Worm (Caenorhabditis elegans): Measurements from ENCODE around the gene eif-3.B.

Gene eif-3.B

DNA sequence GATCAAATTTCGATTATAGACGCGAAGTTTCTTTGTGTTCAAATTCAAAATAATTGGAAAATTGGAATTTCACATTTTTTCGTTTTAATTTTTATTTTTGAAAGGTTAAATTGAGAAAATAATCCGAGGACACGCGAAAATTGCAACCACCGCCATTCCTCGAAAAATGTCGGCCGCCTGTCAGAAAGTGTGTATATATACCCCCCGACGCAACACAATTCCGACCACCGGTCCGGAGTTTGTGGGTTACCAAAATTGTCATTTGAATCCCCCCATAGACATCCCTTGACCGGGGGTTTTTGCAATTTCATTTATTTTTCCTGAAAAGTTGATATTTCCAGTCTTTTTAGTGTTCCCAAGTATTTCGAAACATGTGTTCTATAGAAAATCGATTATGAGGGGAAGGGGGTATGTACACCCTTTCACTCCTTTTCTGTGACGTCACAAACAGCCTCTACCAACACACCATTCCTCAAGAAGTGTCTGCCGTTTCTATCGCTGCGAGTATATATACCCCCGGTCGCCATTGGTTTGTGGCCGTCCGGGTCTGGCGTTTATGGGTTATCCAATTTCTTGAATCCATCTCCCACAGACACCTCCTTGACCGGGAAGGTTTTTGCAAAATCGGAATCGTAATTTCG, 9.2 kb downstream of the eif-3.B start, which contains the start of gene W01D2.3:
W01D2.3 (minus strand) TSS at position 51 of the 641 bp plus-strand sequence.
- TF ChIP-seq ham-2 (GFP tag; optimal IDR thresholded peaks at IDR 0.05) (peak; percentile 86), bed-3 (GFP tag; optimal IDR thresholded peaks at IDR 0.05) (peak; percentile 87), zip-8 (tag; optimal IDR thresholded peaks at IDR 0.05) (peak; percentile 49), cnd-1 (tag; optimal IDR thresholded peaks at IDR 0.05) (peak; percentile 95), elt-1 (tag; optimal IDR thresholded peaks at IDR 0.05; ENCODE audit: borderline replicate concordance, insufficient read depth) (no peak), ceh-43 (GFP tag; optimal IDR thresholded peaks at IDR 0.05) (peak; percentile 90), nhr-76 (tag; optimal IDR thresholded peaks at IDR 0.05) (peak; percentile 6), hlh-1 (tag; optimal IDR thresholded peaks at IDR 0.05) (peak; percentile 0), ceh-39 (tag; optimal IDR thresholded peaks at IDR 0.05) (peak; percentile 12), blmp-1 (tag; optimal IDR thresholded peaks at IDR 0.05) (no peak), ceh-83 (GFP tag; optimal IDR thresholded peaks at IDR 0.05) (peak; percentile 94), flh-1 (GFP tag; optimal IDR thresholded peaks at IDR 0.05) (peak; percentile 87), mab-5 (tag; optimal IDR thresholded peaks at IDR 0.05) (no peak), nhr-237 (tag; optimal IDR thresholded peaks at IDR 0.05) (peak; percentile 17), snpc-4 (tag; optimal IDR thresholded peaks at IDR 0.05) (no peak), lsy-2 (tag; optimal IDR thresholded peaks at IDR 0.05) (peak; percentile 58), lin-32 (GFP tag; optimal IDR thresholded peaks at IDR 0.05) (peak; percentile 89), unc-39 (tag; optimal IDR thresholded peaks at IDR 0.05) (peak; percentile 71), unc-62 (GFP tag; optimal IDR thresholded peaks at IDR 0.05) (peak; percentile 63), nhr-2 (tag; optimal IDR thresholded peaks at IDR 0.05) (peak; percentile 22), ces-1 (GFP tag; optimal IDR thresholded peaks at IDR 0.05) (peak; percentile 60), tbx-8 (GFP tag; optimal IDR thresholded peaks at IDR 0.05) (peak; percentile 93), nhr-28 (tag; optimal IDR thresholded peaks at IDR 0.05) (peak; percentile 29), unc-120 (tag; optimal IDR thresholded peaks at IDR 0.05; ENCODE audit: poor library complexity, severe bottlenecking) (peak; percentile 92), M03D4.4 (tag; optimal IDR thresholded peaks at IDR 0.05) (peak; percentile 93), pha-4 (tag; optimal IDR thresholded peaks at IDR 0.05) (peak; percentile 36), mls-2 (tag; optimal IDR thresholded peaks at IDR 0.05) (peak; percentile 97), mep-1 (tag; optimal IDR thresholded peaks at IDR 0.05) (peak; percentile 88), ztf-11 (tag; optimal IDR thresholded peaks at IDR 0.05) (peak; percentile 14), drap-1 (GFP tag; optimal IDR thresholded peaks at IDR 0.05) (peak; percentile 95), sptf-1 (tag; optimal IDR thresholded peaks at IDR 0.05) (peak; percentile 96), lin-13 (tag; optimal IDR thresholded peaks at IDR 0.05) (peak; percentile 45), elt-3 (tag; optimal IDR thresholded peaks at IDR 0.05) (peak; percentile 23), sem-2 (GFP tag; optimal IDR thresholded peaks at IDR 0.05) (peak; percentile 75), nhr-12 (tag; optimal IDR thresholded peaks at IDR 0.05) (peak; percentile 22)

DNA sequence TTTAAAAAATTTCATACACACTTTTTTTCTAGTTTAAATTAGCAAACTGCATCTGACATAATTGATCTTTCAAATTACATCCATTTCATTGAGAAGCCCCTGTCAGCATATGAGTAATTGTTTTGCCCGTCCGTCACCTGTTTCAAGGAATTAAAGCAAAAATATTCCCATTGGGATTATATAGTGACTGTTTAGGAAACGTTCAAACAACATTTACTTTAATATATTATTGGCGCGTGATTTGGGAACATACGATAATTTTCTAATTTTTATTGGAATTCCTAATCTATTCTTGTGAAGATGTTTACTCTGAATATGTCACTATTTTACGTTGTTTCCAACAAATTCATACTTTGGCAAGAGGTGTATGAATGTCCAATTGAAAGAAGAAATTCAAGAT, 10.5 kb downstream of the eif-3.B start, which contains the start of gene srt-11:
srt-11 (plus strand) TSS at position 301 of the 400 bp plus-strand sequence.
- TF ChIP-seq unc-62 (GFP tag; optimal IDR thresholded peaks at IDR 0.05) (no peak), tbx-8 (GFP tag; optimal IDR thresholded peaks at IDR 0.05) (no peak), sem-2 (GFP tag; optimal IDR thresholded peaks at IDR 0.05) (no peak), ceh-43 (GFP tag; optimal IDR thresholded peaks at IDR 0.05) (no peak), ces-1 (GFP tag; optimal IDR thresholded peaks at IDR 0.05) (no peak), zip-8 (tag; optimal IDR thresholded peaks at IDR 0.05) (no peak), bed-3 (GFP tag; optimal IDR thresholded peaks at IDR 0.05) (no peak), sptf-1 (tag; optimal IDR thresholded peaks at IDR 0.05) (no peak), nhr-28 (tag; optimal IDR thresholded peaks at IDR 0.05) (no peak), elt-3 (tag; optimal IDR thresholded peaks at IDR 0.05) (no peak), M03D4.4 (tag; optimal IDR thresholded peaks at IDR 0.05) (no peak), ceh-39 (tag; optimal IDR thresholded peaks at IDR 0.05) (no peak), nhr-2 (tag; optimal IDR thresholded peaks at IDR 0.05) (no peak), ztf-11 (tag; optimal IDR thresholded peaks at IDR 0.05) (no peak)

DNA sequence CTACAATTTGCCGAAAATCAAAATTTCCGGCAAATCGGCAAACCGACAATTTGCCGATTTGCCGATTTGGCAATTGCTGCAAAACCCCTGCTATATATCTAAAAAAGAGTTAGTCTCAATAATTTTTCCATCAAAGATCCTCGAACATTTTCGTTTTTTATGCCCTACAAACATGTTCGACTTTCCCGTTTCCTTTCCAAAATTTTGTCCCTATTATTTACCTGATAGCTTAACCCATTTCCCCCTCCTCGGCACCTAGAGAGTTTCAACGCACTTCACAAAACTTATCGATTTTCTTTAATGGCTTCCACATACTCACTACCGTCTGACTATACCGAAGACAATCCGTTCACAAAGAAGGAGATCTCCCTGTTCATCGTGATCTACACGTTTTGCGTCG, 13.5 kb downstream of the eif-3.B start, which contains the start of gene W01D2.6:
W01D2.6 (plus strand) TSS at position 301 of the 400 bp plus-strand sequence.
- TF ChIP-seq ceh-39 (tag; optimal IDR thresholded peaks at IDR 0.05), result no peak
- TF ChIP-seq mep-1 (tag; optimal IDR thresholded peaks at IDR 0.05), result no peak
- no peak for TF ChIP-seq mab-5 (tag; optimal IDR thresholded peaks at IDR 0.05)
- no peak for TF ChIP-seq lsy-2 (tag; optimal IDR thresholded peaks at IDR 0.05)
- no peak for TF ChIP-seq unc-62 (GFP tag; optimal IDR thresholded peaks at IDR 0.05)
- TF ChIP-seq flh-1 (GFP tag; optimal IDR thresholded peaks at IDR 0.05), result no peak
- no peak for TF ChIP-seq cnd-1 (tag; optimal IDR thresholded peaks at IDR 0.05)
